Worm (Caenorhabditis elegans) whole organism, L1 larva: ENCODE data around the gene D2024.1.
A peak's percentile ranks its signal among the peaks of the same experiment; 100 is the strongest.

Source experiments
- C16A3.4 ChIP-seq: fragments of 150-350 bp; optimal IDR thresholded peaks from 2 replicates; lab custom pipeline; 2014; ENCODE audit warnings: missing biosample characterization, missing genetic modification characterization
- Y116A8C.19 ChIP-seq: sonication (generic microtip); optimal IDR thresholded peaks from 2 replicates; lab custom pipeline; 2016; ENCODE audit warnings: missing compliant biosample characterization, missing genetic modification characterization, borderline replicate concordance
- aly-2 ChIP-seq: fragments of 150-350 bp; optimal IDR thresholded peaks from 2 replicates; lab custom pipeline; 2014; ENCODE audit warnings: missing biosample characterization, missing genetic modification characterization
- ceh-63 ChIP-seq: fragments of 200-800 bp; sonication (Bioruptor generic); optimal IDR thresholded peaks from 2 replicates; lab custom pipeline; 2018; ENCODE audit warnings: mild to moderate bottlenecking, missing genetic modification characterization, missing compliant biosample characterization
- ceh-8 ChIP-seq: fragments of 200-800 bp; sonication (Bioruptor generic); optimal IDR thresholded peaks from 2 replicates; lab custom pipeline; 2018; ENCODE audit warnings: mild to moderate bottlenecking, missing genetic modification characterization, moderate library complexity, missing compliant biosample characterization
- dpl-1 ChIP-seq, 3 experiments: fragments of 150-350 bp in 2 of 3; sonication (generic microtip) in 1 of 3; optimal IDR thresholded peaks; 2 replicates each; lab custom pipeline; 2014 to 2017; ENCODE audit warnings: missing biosample characterization in 3 of 3, missing genetic modification characterization in 3 of 3, missing genetic modification reagents in 3 of 3
- dsc-1 ChIP-seq: sonication (generic microtip); optimal IDR thresholded peaks from 2 replicates; lab custom pipeline; 2016; ENCODE audit warnings: mild to moderate bottlenecking, missing genetic modification characterization, missing compliant biosample characterization
- efl-1 ChIP-seq, 4 experiments: fragments of 150-350 bp; optimal IDR thresholded peaks in 3 of 4; peaks in 1 of 4; 1 replicate in 1 of 4; 2 replicates in 3 of 4; lab custom pipeline; 2014; ENCODE audit warnings: missing biosample characterization in 2 of 4, missing genetic modification characterization in 2 of 4, missing genetic modification reagents in 2 of 4
- efl-3 ChIP-seq: fragments of 200-800 bp; sonication (Bioruptor generic); optimal IDR thresholded peaks from 2 replicates; lab custom pipeline; 2018; ENCODE audit warnings: mild to moderate bottlenecking, missing genetic modification characterization, missing compliant biosample characterization
- egl-27 ChIP-seq, 2 experiments: fragments of 150-350 bp in 1 of 2; sonication (generic microtip); optimal IDR thresholded peaks; 3 replicates each; lab custom pipeline; 2017 to 2018; ENCODE audit warnings: missing biosample characterization in 2 of 2, missing genetic modification characterization in 2 of 2, missing genetic modification reagents in 2 of 2
- elt-2 ChIP-seq: sonication (generic microtip); optimal IDR thresholded peaks from 2 replicates; lab custom pipeline; 2016; ENCODE audit warnings: missing genetic modification characterization, mild to moderate bottlenecking, inconsistent platforms, missing compliant biosample characterization, missing genetic modification reagents
- elt-3 ChIP-seq, 6 experiments: fragments of 150-350 bp in 1 of 6; sonication (generic microtip); optimal IDR thresholded peaks; 2 replicates each; lab custom pipeline; 2017 to 2018; ENCODE audit warnings: missing biosample characterization in 6 of 6, missing genetic modification characterization in 6 of 6, inconsistent platforms in 1 of 6
- grh-1 ChIP-seq: fragments of 200-800 bp; sonication (Bioruptor generic); IDR thresholded peaks from 2 replicates; pipeline ENCODE4 v1.3.6; 2022; ENCODE audit warnings: missing genetic modification reagents, missing genetic modification characterization, missing compliant biosample characterization
- hlh-17 ChIP-seq: fragments of 200-800 bp; sonication (Bioruptor generic); optimal IDR thresholded peaks from 2 replicates; lab custom pipeline; 2018; ENCODE audit warnings: missing genetic modification characterization, mild to moderate bottlenecking, missing compliant biosample characterization, moderate library complexity, borderline replicate concordance
- hpl-2 ChIP-seq: fragments of 150-350 bp; optimal IDR thresholded peaks from 2 replicates; lab custom pipeline; 2014; ENCODE audit warnings: missing biosample characterization, missing genetic modification reagents, missing genetic modification characterization
- jun-1 ChIP-seq: fragments of 150-350 bp; optimal IDR thresholded peaks from 2 replicates; lab custom pipeline; 2014; ENCODE audit warnings: missing biosample characterization, missing genetic modification reagents, missing genetic modification characterization
- lin-13 ChIP-seq: fragments of 150-350 bp; optimal IDR thresholded peaks from 2 replicates; lab custom pipeline; 2014; ENCODE audit warnings: missing biosample characterization, missing genetic modification reagents, missing genetic modification characterization
- lin-15B ChIP-seq: fragments of 150-350 bp; sonication (generic microtip); optimal IDR thresholded peaks from 3 replicates; lab custom pipeline; 2014; ENCODE audit warnings: missing biosample characterization, missing genetic modification characterization
- lin-35 ChIP-seq, 2 experiments: fragments of 150-350 bp; optimal IDR thresholded peaks; 2 replicates each; lab custom pipeline; 2014; ENCODE audit warnings: missing biosample characterization in 2 of 2, missing genetic modification characterization in 2 of 2, missing genetic modification reagents in 2 of 2
- lsy-2 ChIP-seq, 2 experiments: fragments of 150-350 bp; optimal IDR thresholded peaks; 2 replicates each; lab custom pipeline; 2014; ENCODE audit warnings: missing biosample characterization in 2 of 2, missing genetic modification characterization in 2 of 2
- mdl-1 ChIP-seq, 2 experiments: fragments of 150-350 bp; optimal IDR thresholded peaks; 2 replicates each; lab custom pipeline; 2014 to 2017; ENCODE audit warnings: missing biosample characterization in 2 of 2, missing genetic modification characterization in 2 of 2, inconsistent platforms in 1 of 2
- nhr-11 ChIP-seq: fragments of 150-350 bp; optimal IDR thresholded peaks from 2 replicates; lab custom pipeline; 2014; ENCODE audit warnings: missing biosample characterization, missing genetic modification characterization
- nhr-19 ChIP-seq: fragments of 200-800 bp; sonication (Bioruptor generic); conservative IDR thresholded peaks from 2 replicates; pipeline ENCODE4 v1.3.6; 2022; ENCODE audit warnings: missing genetic modification characterization, missing compliant biosample characterization
- nhr-20 ChIP-seq: sonication (generic microtip); optimal IDR thresholded peaks from 2 replicates; lab custom pipeline; 2016; ENCODE audit warnings: mild to moderate bottlenecking, missing genetic modification characterization, missing compliant biosample characterization
- nhr-237 ChIP-seq: fragments of 150-350 bp; optimal IDR thresholded peaks from 2 replicates; lab custom pipeline; 2014; ENCODE audit warnings: missing biosample characterization, missing genetic modification characterization
- nhr-71 ChIP-seq: sonication (generic microtip); optimal IDR thresholded peaks from 2 replicates; lab custom pipeline; 2016; ENCODE audit warnings: mild to moderate bottlenecking, missing genetic modification characterization, moderate library complexity, missing compliant biosample characterization
- nhr-77 ChIP-seq: fragments of 150-350 bp; optimal IDR thresholded peaks from 2 replicates; lab custom pipeline; 2014; ENCODE audit warnings: missing biosample characterization, missing genetic modification characterization
- nhr-84 ChIP-seq: sonication (generic microtip); optimal IDR thresholded peaks from 2 replicates; lab custom pipeline; 2017; ENCODE audit warnings: missing biosample characterization, missing genetic modification characterization
- pqm-1 ChIP-seq: sonication (generic microtip); optimal IDR thresholded peaks from 3 replicates; lab custom pipeline; 2017; ENCODE audit warnings: missing biosample characterization, missing genetic modification characterization
- sox-4 ChIP-seq: sonication (generic microtip); optimal IDR thresholded peaks from 2 replicates; lab custom pipeline; 2016; ENCODE audit warnings: missing genetic modification characterization, missing compliant biosample characterization
- sup-37 ChIP-seq: fragments of 200-800 bp; sonication (Bioruptor generic); optimal IDR thresholded peaks from 2 replicates; lab custom pipeline; 2018; ENCODE audit warnings: mild to moderate bottlenecking, missing genetic modification characterization, missing compliant biosample characterization
- unc-130 ChIP-seq: fragments of 150-350 bp; optimal IDR thresholded peaks from 2 replicates; lab custom pipeline; 2017; ENCODE audit warnings: missing biosample characterization, missing genetic modification characterization, inconsistent platforms
- unc-30 ChIP-seq: sonication (generic microtip); optimal IDR thresholded peaks from 2 replicates; lab custom pipeline; 2017; ENCODE audit warnings: missing biosample characterization, missing genetic modification characterization
- unc-86 ChIP-seq: sonication (generic microtip); optimal IDR thresholded peaks from 2 replicates; lab custom pipeline; 2016; ENCODE audit warnings: missing genetic modification characterization, missing compliant biosample characterization
- unc-98 ChIP-seq: fragments of 200-800 bp; sonication (Bioruptor generic); IDR thresholded peaks from 2 replicates; pipeline ENCODE4 v1.3.6; 2022; ENCODE audit warnings: missing genetic modification characterization, missing compliant biosample characterization
- vab-15 ChIP-seq: sonication (generic microtip); optimal IDR thresholded peaks from 2 replicates; lab custom pipeline; 2017; ENCODE audit warnings: missing genotype, mild to moderate bottlenecking, missing genetic modification characterization, missing compliant biosample characterization
- zag-1 ChIP-seq: fragments of 150-350 bp; optimal IDR thresholded peaks from 2 replicates; lab custom pipeline; 2014; ENCODE audit warnings: missing biosample characterization, missing genetic modification characterization

The D2024.1 gene

DNA sequence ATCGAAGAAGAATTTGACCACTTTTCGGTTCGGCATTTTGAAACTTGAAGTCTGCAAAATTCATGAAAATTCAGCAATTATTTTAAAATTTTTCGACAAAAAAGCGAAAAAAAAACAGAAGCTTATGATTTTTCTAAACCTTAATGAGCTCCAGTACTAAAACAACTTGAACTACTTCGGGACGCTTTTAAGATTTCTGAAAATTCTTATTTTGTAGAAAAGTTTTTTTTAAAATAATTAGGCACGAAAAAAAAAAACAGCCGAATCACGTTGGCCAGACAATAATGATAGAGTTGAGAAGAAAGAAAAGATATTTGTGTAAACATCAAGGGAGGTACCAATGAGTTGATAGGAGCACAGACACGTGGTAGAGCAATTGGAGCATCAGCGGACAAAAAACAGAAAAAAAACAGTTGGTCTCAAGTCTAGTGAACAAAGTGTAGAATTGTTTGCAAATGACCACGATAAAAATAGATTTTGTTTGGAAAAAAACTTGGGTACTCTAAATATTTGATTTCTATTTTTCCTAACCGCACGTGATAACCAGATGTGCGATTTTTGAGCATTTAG lies 5.0 kb upstream of the D2024.1 start, which contains the start of gene gstk-2 (continued):
- no peak for TF ChIP-seq lin-13
- no peak for TF ChIP-seq hpl-2 (GFP tag; lab: Kevin White, UChicago)
- TF ChIP-seq efl-3 = no peak
- TF ChIP-seq unc-86 (tag; lab: Kevin White, UChicago) = no peak
- no peak for TF ChIP-seq grh-1 (GFP tag; lab: Robert Waterston, UW)
- TF ChIP-seq sox-4 (tag; lab: Kevin White, UChicago) = no peak
- peak in 1 of 2 experiments; percentile 79 for TF ChIP-seq mdl-1 (tag; optimal IDR thresholded peaks at IDR 0.05; lab: Kevin White, UChicago)
- TF ChIP-seq elt-3 (tag; optimal IDR thresholded peaks at IDR 0.05; lab: Kevin White, UChicago) = no peak
- no peak for TF ChIP-seq dsc-1
- TF ChIP-seq lin-35 (GFP tag; optimal IDR thresholded peaks at IDR 0.05; lab: Kevin White, UChicago) = peak in 1 of 2 experiments; percentile 10
- no peak for TF ChIP-seq vab-15 (tag; lab: Kevin White, UChicago)
- peak; percentile 53 for TF ChIP-seq nhr-20
- TF ChIP-seq unc-130 = peak; percentile 56
- no peak for TF ChIP-seq Y116A8C.19 (tag; lab: Kevin White, UChicago)
- no peak for TF ChIP-seq aly-2 (tag; lab: Kevin White, UChicago)
- no peak for TF ChIP-seq zag-1
- TF ChIP-seq egl-27 (tag; optimal IDR thresholded peaks at IDR 0.05; lab: Kevin White, UChicago) = no peak
- TF ChIP-seq nhr-71 (tag; lab: Kevin White, UChicago) = peak; percentile 74
- TF ChIP-seq dpl-1 (GFP tag; optimal IDR thresholded peaks at IDR 0.05; lab: Kevin White, UChicago) = no peak
- TF ChIP-seq nhr-237 (tag; lab: Kevin White, UChicago) = no peak
- peak; percentile 14 for TF ChIP-seq C16A3.4 (tag; lab: Kevin White, UChicago)
- TF ChIP-seq nhr-77 (tag; lab: Kevin White, UChicago) = no peak
- no peak for TF ChIP-seq unc-98 (GFP tag; lab: Robert Waterston, UW)
- TF ChIP-seq ceh-63 = no peak
- TF ChIP-seq hlh-17 (GFP tag; lab: Kevin White, UChicago) = no peak
- peak in 1 of 2 experiments; percentile 37 for TF ChIP-seq lsy-2 (tag; optimal IDR thresholded peaks at IDR 0.05; lab: Kevin White, UChicago)
- no peak for TF ChIP-seq ceh-8
- TF ChIP-seq, all 84 proteins: peak for 14

DNA sequence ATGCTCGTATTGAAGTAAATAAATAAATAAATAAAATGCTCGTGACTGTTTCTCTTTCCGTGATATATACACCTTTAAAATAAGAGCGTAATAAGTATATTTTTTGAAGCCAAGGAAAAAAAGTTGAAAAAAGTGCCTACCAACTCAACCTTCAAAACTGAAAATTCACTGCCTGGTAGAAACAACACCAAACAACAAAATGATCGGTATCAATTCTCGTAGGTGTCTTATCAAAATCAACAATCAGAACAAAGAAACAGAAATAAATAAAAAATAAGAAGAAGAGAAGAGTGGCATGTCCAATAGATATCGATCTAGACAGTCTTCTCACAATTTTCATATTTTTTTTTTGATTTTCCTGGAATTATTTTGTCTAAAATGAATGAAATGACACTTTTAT lies 3.4 kb upstream of the D2024.1 start, which contains the start of gene afmd-1:
Gene afmd-1, plus strand, starts transcription at position 316 of the 400 bp plus-strand sequence.
- TF ChIP-seq nhr-11 (no peak), lin-15B (no peak), sup-37 (GFP tag; lab: Kevin White, UChicago) (no peak)

DNA sequence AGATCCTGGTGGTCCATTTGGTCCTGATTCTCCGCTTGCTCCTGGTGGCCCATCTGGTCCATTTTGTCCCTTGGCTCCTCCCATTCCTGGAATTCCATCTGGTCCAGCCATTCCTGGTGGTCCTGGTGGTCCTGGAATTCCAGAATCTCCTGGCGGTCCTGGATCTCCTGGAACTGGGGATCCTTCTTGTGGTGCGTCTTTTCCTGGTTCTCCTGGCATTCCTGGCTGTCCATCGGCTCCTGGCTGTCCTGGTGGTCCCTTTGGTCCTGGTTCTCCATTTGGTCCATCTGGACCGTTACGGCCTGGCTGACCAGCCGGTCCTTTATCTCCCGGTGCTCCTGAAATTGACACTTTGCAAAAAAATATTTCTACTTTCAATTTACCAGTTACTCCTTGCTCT lies 1.8 kb upstream of the D2024.1 start:
- TF ChIP-seq dpl-1 (GFP tag; optimal IDR thresholded peaks at IDR 0.05; lab: Kevin White, UChicago) = no peak
- TF ChIP-seq nhr-11 = no peak
- no peak for TF ChIP-seq elt-2 (tag; lab: Kevin White, UChicago)
- TF ChIP-seq pqm-1 (tag; lab: Kevin White, UChicago) = no peak
- no peak for TF ChIP-seq egl-27 (tag; optimal IDR thresholded peaks at IDR 0.05; lab: Kevin White, UChicago)
- no peak for TF ChIP-seq nhr-84 (tag; lab: Kevin White, UChicago)
- no peak for TF ChIP-seq lin-15B

DNA sequence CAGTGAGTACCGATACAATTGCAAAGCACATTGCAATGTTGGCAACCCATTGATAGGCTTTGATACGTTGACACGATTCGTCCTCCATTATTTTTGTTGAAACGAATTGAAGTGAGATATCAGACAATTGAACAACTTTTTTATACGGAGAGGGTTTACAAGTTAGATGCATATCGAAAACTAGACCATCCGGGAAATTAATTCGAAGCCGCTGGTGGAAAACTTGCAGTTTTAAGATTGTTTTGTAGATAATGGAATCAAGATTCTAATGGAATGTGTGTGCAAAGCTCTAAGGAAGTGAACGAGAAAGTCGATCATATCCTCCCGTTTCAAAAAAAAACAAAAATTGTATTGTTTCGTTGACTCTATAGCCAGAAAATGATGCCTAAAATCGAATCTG lies 790 bp upstream of the D2024.1 start, which contains the start of gene col-114:
Gene col-114, minus strand, starts transcription at position 101 of the 400 bp plus-strand sequence.
- TF ChIP-seq jun-1 (no peak), nhr-19 (GFP tag; lab: Robert Waterston, UW) (no peak), efl-1 (optimal IDR thresholded peaks at IDR 0.05; lab: Kevin White, UChicago) (no peak), efl-1 (GFP tag; optimal IDR thresholded peaks at IDR 0.05 in 1 of 2; lab: Kevin White, UChicago) (peak in 1 of 2 experiments; percentile 39), unc-30 (tag; lab: Kevin White, UChicago) (no peak)
